Worm (Caenorhabditis elegans): ENCODE results near the gene Y38C1AA.19.

DNA sequence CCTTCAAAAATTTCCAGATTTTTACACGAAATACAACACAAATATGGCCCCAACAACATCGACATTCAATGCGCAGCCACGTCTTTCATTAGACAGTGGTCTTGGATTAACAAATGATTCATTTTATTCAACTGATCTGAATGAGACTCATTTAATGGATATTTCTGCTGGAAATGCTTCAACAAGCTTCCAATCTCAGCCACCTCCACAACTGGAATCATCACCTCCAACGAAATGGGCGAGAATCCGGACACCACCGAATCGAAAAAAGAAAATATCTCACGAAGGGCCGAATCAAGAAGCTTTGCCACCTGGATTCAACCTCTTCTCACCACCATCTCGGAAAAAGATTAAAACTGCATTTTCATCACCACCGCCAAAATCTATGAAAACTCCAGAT is 19.7 kb downstream of the Y38C1AA.19 start:
- TF ChIP-seq dmd-8 (GFP tag; IDR thresholded peaks at IDR 0.05): no peak
- no peak for TF ChIP-seq lin-39 (tag; optimal IDR thresholded peaks at IDR 0.05)
- TF ChIP-seq egl-27 (tag; optimal IDR thresholded peaks at IDR 0.05): no peak
- TF ChIP-seq mep-1 (tag; optimal IDR thresholded peaks at IDR 0.05): no peak
- TF ChIP-seq daf-16 (GFP tag; optimal IDR thresholded peaks at IDR 0.05): no peak
- TF ChIP-seq daf-16 (tag; optimal IDR thresholded peaks at IDR 0.05): no peak
- no peak for TF ChIP-seq nhr-76 (tag; optimal IDR thresholded peaks at IDR 0.05)
